Comparison of ENCODE assay signal across 1 fruit fly cellular context in genomic region chr3R:10042024-10042663, dm6.
A peak's percentile ranks its signal among the peaks of the same experiment; 100 is the strongest.
TF ChIP-seq lines count a peak whose summit lies in the region.

No protein-coding gene starts in this region.

TF ChIP-seq in whole organism, embryonic, 481 proteins besides CTCF, POLR2A, EP300 and RAD21 (continued from another document):
- TF ChIP-seq ttk (GFP tag; IDR thresholded peaks at IDR 0.05; lab: Robert Waterston, UW) (no peak), CG17568 (GFP tag; optimal IDR thresholded peaks at IDR 0.05; lab: Kevin White, UChicago) (no peak), Mrtf (GFP tag; IDR thresholded peaks at IDR 0.05; lab: Robert Waterston, UW) (no peak), CG6765 (GFP tag; optimal IDR thresholded peaks at IDR 0.05; lab: Kevin White, UChicago) (no peak), CG6791 (GFP tag; IDR thresholded peaks at IDR 0.05; lab: Robert Waterston, UW; ENCODE audit: partially characterized antibody) (no peak), CG11093 (GFP tag; IDR thresholded peaks at IDR 0.05; lab: Robert Waterston, UW) (no peak), CG13424 (tag; optimal IDR thresholded peaks at IDR 0.05; lab: Kevin White, UChicago) (no peak), CG8359 (GFP tag; optimal IDR thresholded peaks at IDR 0.05; lab: Kevin White, UChicago; ENCODE audit: borderline replicate concordance) (no peak), CG12104 (GFP tag; optimal IDR thresholded peaks at IDR 0.05; lab: Kevin White, UChicago) (no peak), Asciz (GFP tag; optimal IDR thresholded peaks at IDR 0.05; lab: Kevin White, UChicago) (no peak), cg (GFP tag; optimal IDR thresholded peaks at IDR 0.05; lab: Kevin White, UChicago) (peak; percentile 70), CG1233 (GFP tag; optimal IDR thresholded peaks at IDR 0.05; lab: Kevin White, UChicago) (no peak), Fer1 (GFP tag; optimal IDR thresholded peaks at IDR 0.05; lab: Kevin White, UChicago) (no peak)
